Fruit fly (Drosophila melanogaster) whole organism, embryonic: ENCODE measurements around the gene Rassf.
A peak's percentile ranks its signal among the peaks of the same experiment; 100 is the strongest.

Experiments used
- Abd-B ChIP-seq: fragments of 200-800 bp; sonication (Bioruptor generic); optimal IDR thresholded peaks from 2 replicates; lab custom pipeline; 2018; ENCODE audit warnings: missing biosample characterization, mild to moderate bottlenecking, missing genetic modification characterization, moderate library complexity
- Asciz ChIP-seq: fragments of 200-800 bp; sonication (Bioruptor generic); optimal IDR thresholded peaks from 2 replicates; lab custom pipeline; 2017; ENCODE audit warnings: missing biosample characterization, mild to moderate bottlenecking, missing genetic modification characterization, missing genetic modification reagents
- Atf3 ChIP-seq: fragments of 200-800 bp; sonication (Bioruptor generic); optimal IDR thresholded peaks from 3 replicates; lab custom pipeline; 2016; ENCODE audit warnings: missing biosample characterization, missing genetic modification characterization
- CG10321 ChIP-seq: fragments of 200-800 bp; sonication (Bioruptor generic); IDR thresholded peaks from 2 replicates; pipeline ENCODE4 v1.3.6; 2022; ENCODE audit warnings: missing biosample characterization, missing genetic modification characterization
- CG12071 ChIP-seq: fragments of 200-800 bp; sonication (Bioruptor generic); optimal IDR thresholded peaks from 3 replicates; lab custom pipeline; 2018; ENCODE audit warnings: missing biosample characterization, mild to moderate bottlenecking, missing genetic modification characterization
- CG12942 ChIP-seq: fragments of 200-800 bp; sonication (Bioruptor generic); optimal IDR thresholded peaks from 3 replicates; lab custom pipeline; 2016; ENCODE audit warnings: missing biosample characterization, missing genetic modification characterization
- CG17361 ChIP-seq: fragments of 200-800 bp; sonication (Bioruptor generic); IDR thresholded peaks from 3 replicates; pipeline ENCODE4 v1.3.6; 2022; ENCODE audit warnings: missing biosample characterization, missing genetic modification characterization
- CG17912 ChIP-seq: fragments of 200-800 bp; sonication (Bioruptor generic); optimal IDR thresholded peaks from 2 replicates; lab custom pipeline; 2018; ENCODE audit warnings: missing biosample characterization, mild to moderate bottlenecking, missing genetic modification characterization
- CG18619 ChIP-seq: fragments of 200-800 bp; sonication (Bioruptor generic); optimal IDR thresholded peaks from 3 replicates; lab custom pipeline; 2017; ENCODE audit warnings: missing biosample characterization, mild to moderate bottlenecking, missing genetic modification characterization
- CG2202 ChIP-seq: fragments of 200-800 bp; sonication (Bioruptor generic); optimal IDR thresholded peaks from 2 replicates; lab custom pipeline; 2018; ENCODE audit warnings: missing biosample characterization, mild to moderate bottlenecking, missing genetic modification characterization
- CG34376 ChIP-seq: fragments of 200-800 bp; sonication (Bioruptor generic); optimal IDR thresholded peaks from 2 replicates; lab custom pipeline; 2018; ENCODE audit warnings: missing biosample characterization, mild to moderate bottlenecking, missing genetic modification characterization
- CG4730 ChIP-seq: fragments of 200-800 bp; sonication (Bioruptor generic); IDR thresholded peaks from 2 replicates; pipeline ENCODE4 v1.3.6; 2022; ENCODE audit warnings: missing biosample characterization, missing genetic modification characterization
- CG5953 ChIP-seq: fragments of 200-800 bp; sonication (Bioruptor generic); IDR thresholded peaks from 2 replicates; pipeline ENCODE4 v1.3.6; 2022; ENCODE audit warnings: missing biosample characterization, missing genetic modification characterization
- CG8359 ChIP-seq: fragments of 200-800 bp; sonication (Bioruptor generic); optimal IDR thresholded peaks from 2 replicates; lab custom pipeline; 2017; ENCODE audit warnings: missing biosample characterization, mild to moderate bottlenecking, missing genetic modification characterization, borderline replicate concordance
- CG8924 ChIP-seq: fragments of 200-800 bp; optimal IDR thresholded peaks from 3 replicates; lab custom pipeline; 2019; ENCODE audit warnings: missing biosample characterization, mild to moderate bottlenecking, missing genetic modification characterization, moderate library complexity
- CTCF ChIP-seq: fragments of 200-800 bp; sonication (Bioruptor generic); optimal IDR thresholded peaks from 2 replicates; lab custom pipeline; 2017; ENCODE audit warnings: missing biosample characterization, mild to moderate bottlenecking, missing genetic modification characterization, moderate library complexity
- CrebB ChIP-seq: fragments of 200-800 bp; sonication (Bioruptor generic); optimal IDR thresholded peaks from 3 replicates; lab custom pipeline; 2018; ENCODE audit warnings: missing biosample characterization, mild to moderate bottlenecking, missing genetic modification characterization
- Doc3 ChIP-seq: fragments of 200-800 bp; sonication (Bioruptor generic); IDR thresholded peaks from 3 replicates; pipeline ENCODE4 v1.3.6; 2022; ENCODE audit warnings: missing biosample characterization, missing genetic modification characterization; ENCODE audit not compliant: partially characterized antibody
- E2f2 ChIP-seq: fragments of 200-800 bp; sonication (Bioruptor generic); IDR thresholded peaks from 2 replicates; pipeline ENCODE4 v1.3.6; 2022; ENCODE audit warnings: missing biosample characterization, missing genetic modification characterization
- H15 ChIP-seq: fragments of 200-800 bp; sonication (Bioruptor generic); IDR thresholded peaks from 3 replicates; pipeline ENCODE4 v1.3.6; 2022; ENCODE audit warnings: missing biosample characterization, missing genetic modification characterization
- HLH3B ChIP-seq: fragments of 200-800 bp; sonication (Bioruptor generic); IDR thresholded peaks from 2 replicates; pipeline ENCODE4 v1.3.6; 2022; ENCODE audit warnings: missing biosample characterization, missing genetic modification characterization
- HmgZ ChIP-seq: fragments of 200-800 bp; sonication (Bioruptor generic); optimal IDR thresholded peaks from 2 replicates; lab custom pipeline; 2018; ENCODE audit warnings: missing biosample characterization, mild to moderate bottlenecking, missing genetic modification characterization
- NFAT ChIP-seq: fragments of 200-800 bp; sonication (Bioruptor generic); IDR thresholded peaks from 2 replicates; pipeline ENCODE4 v1.3.6; 2022; ENCODE audit warnings: missing biosample characterization, missing genetic modification characterization
- Optix ChIP-seq: fragments of 200-800 bp; sonication (Bioruptor generic); IDR thresholded peaks from 3 replicates; pipeline ENCODE4 v1.3.6; 2022; ENCODE audit warnings: missing biosample characterization, missing genetic modification characterization
- PHDP ChIP-seq: fragments of 200-800 bp; sonication (Bioruptor generic); optimal IDR thresholded peaks from 3 replicates; lab custom pipeline; 2018; ENCODE audit warnings: missing biosample characterization, mild to moderate bottlenecking, missing genetic modification characterization, moderate library complexity
- Pdp1 ChIP-seq, 2 experiments: fragments of 200-800 bp; sonication (Bioruptor generic); optimal IDR thresholded peaks; 3 replicates each; lab custom pipeline; 2016; ENCODE audit warnings: missing biosample characterization in 2 of 2, missing genetic modification characterization in 2 of 2, mild to moderate bottlenecking in 1 of 2, moderate library complexity in 1 of 2
- Ptx1 ChIP-seq: fragments of 200-800 bp; sonication (Bioruptor generic); IDR thresholded peaks from 2 replicates; pipeline ENCODE4 v1.3.6; 2022; ENCODE audit warnings: missing biosample characterization, missing genetic modification characterization
- Rx ChIP-seq: fragments of 200-800 bp; sonication (Bioruptor generic); IDR thresholded peaks from 2 replicates; pipeline ENCODE4 v1.3.6; 2022; ENCODE audit warnings: missing biosample characterization, missing genetic modification characterization
- Scr ChIP-seq: fragments of 200-800 bp; sonication (Bioruptor generic); IDR thresholded peaks from 2 replicates; pipeline ENCODE4 v1.3.6; 2022; ENCODE audit warnings: missing biosample characterization, missing genetic modification characterization; ENCODE audit not compliant: partially characterized antibody
- Sox100B ChIP-seq: fragments of 200-800 bp; sonication (Bioruptor generic); optimal IDR thresholded peaks from 3 replicates; lab custom pipeline; 2018; ENCODE audit warnings: missing biosample characterization, mild to moderate bottlenecking, missing genetic modification characterization
- Xbp1 ChIP-seq: fragments of 200-800 bp; sonication (Bioruptor generic); optimal IDR thresholded peaks from 3 replicates; lab custom pipeline; 2016; ENCODE audit warnings: missing biosample characterization, mild to moderate bottlenecking, missing genetic modification characterization
- YL-1 ChIP-seq: fragments of 200-800 bp; sonication (Bioruptor generic); optimal IDR thresholded peaks from 3 replicates; lab custom pipeline; 2017; ENCODE audit warnings: missing biosample characterization, mild to moderate bottlenecking, missing genetic modification characterization
- bcd ChIP-seq: fragments of 200-800 bp; sonication (Bioruptor generic); optimal IDR thresholded peaks from 2 replicates; lab custom pipeline; 2017; ENCODE audit warnings: missing biosample characterization, mild to moderate bottlenecking, missing genetic modification characterization
- crol ChIP-seq: fragments of 200-800 bp; sonication (Bioruptor generic); IDR thresholded peaks from 2 replicates; pipeline ENCODE4 v1.3.6; 2022; ENCODE audit warnings: missing biosample characterization, missing genetic modification characterization
- dmrt11E ChIP-seq: fragments of 200-800 bp; sonication (Bioruptor generic); optimal IDR thresholded peaks from 3 replicates; lab custom pipeline; 2018; ENCODE audit warnings: missing biosample characterization, mild to moderate bottlenecking, missing genetic modification characterization, moderate library complexity
- exex ChIP-seq: fragments of 200-800 bp; sonication (Bioruptor generic); optimal IDR thresholded peaks from 4 replicates; lab custom pipeline; 2018; ENCODE audit warnings: missing biosample characterization, mild to moderate bottlenecking, missing genetic modification characterization, moderate library complexity
- gcm2 ChIP-seq: fragments of 200-800 bp; sonication (Bioruptor generic); optimal IDR thresholded peaks from 2 replicates; lab custom pipeline; 2016; ENCODE audit warnings: missing biosample characterization, missing genetic modification characterization
- hbn ChIP-seq: fragments of 200-800 bp; sonication (Bioruptor generic); IDR thresholded peaks from 2 replicates; pipeline ENCODE4 v1.3.6; 2022; ENCODE audit warnings: missing biosample characterization, missing genetic modification characterization; ENCODE audit not compliant: partially characterized antibody
- hth ChIP-seq: fragments of >200 bp; optimal IDR thresholded peaks from 2 replicates; lab custom pipeline; 2017; ENCODE audit warnings: inconsistent platforms
- lmd ChIP-seq: fragments of 200-800 bp; sonication (Bioruptor generic); IDR thresholded peaks from 2 replicates; pipeline ENCODE4 v1.3.6; 2022; ENCODE audit warnings: missing biosample characterization, missing genetic modification characterization
- nmo ChIP-seq: fragments of 200-800 bp; sonication (Bioruptor generic); optimal IDR thresholded peaks from 2 replicates; lab custom pipeline; 2018; ENCODE audit warnings: missing biosample characterization, mild to moderate bottlenecking, missing genetic modification characterization, moderate library complexity
- pnt ChIP-seq: fragments of 200-800 bp; sonication (Bioruptor generic); optimal IDR thresholded peaks from 3 replicates; lab custom pipeline; 2016; ENCODE audit warnings: missing biosample characterization, missing genetic modification characterization
- pzg ChIP-seq: fragments of 200-800 bp; sonication (Bioruptor generic); optimal IDR thresholded peaks from 3 replicates; lab custom pipeline; 2018; ENCODE audit warnings: missing biosample characterization, mild to moderate bottlenecking, missing genetic modification characterization, moderate library complexity
- run ChIP-seq: fragments of 200-800 bp; sonication (Bioruptor generic); optimal IDR thresholded peaks from 3 replicates; lab custom pipeline; 2018; ENCODE audit warnings: missing biosample characterization, mild to moderate bottlenecking, missing genetic modification characterization
- so ChIP-seq: fragments of 200-800 bp; sonication (Bioruptor generic); IDR thresholded peaks from 3 replicates; pipeline ENCODE4 v1.3.6; 2022; ENCODE audit warnings: missing biosample characterization, missing genetic modification characterization
- twi ChIP-seq: fragments of 200-800 bp; optimal IDR thresholded peaks from 2 replicates; lab custom pipeline; 2019; ENCODE audit warnings: missing biosample characterization, mild to moderate bottlenecking, missing genetic modification characterization, moderate library complexity
- vnd ChIP-seq: fragments of 200-800 bp; sonication (Bioruptor generic); IDR thresholded peaks from 3 replicates; pipeline ENCODE4 v1.3.6; 2022; ENCODE audit warnings: missing biosample characterization, missing genetic modification characterization; ENCODE audit not compliant: partially characterized antibody
- wek ChIP-seq: fragments of 200-800 bp; sonication (Bioruptor generic); optimal IDR thresholded peaks from 3 replicates; lab custom pipeline; 2018; ENCODE audit warnings: missing biosample characterization, mild to moderate bottlenecking, missing genetic modification characterization, moderate library complexity
- z ChIP-seq: fragments of 200-800 bp; sonication (Bioruptor generic); IDR thresholded peaks from 3 replicates; pipeline ENCODE4 v1.3.6; 2022; ENCODE audit warnings: missing biosample characterization, missing genetic modification characterization
- zfh1 ChIP-seq: fragments of 200-800 bp; sonication (Bioruptor generic); IDR thresholded peaks from 3 replicates; pipeline ENCODE4 v1.3.6; 2022; ENCODE audit warnings: missing biosample characterization, missing genetic modification characterization

Rassf gene

dm6 chr3R:23126241-23127022, 8.7 kb upstream of the Rassf start, which contains the start of gene CG31365 (continued):
- TF ChIP-seq Abd-B (GFP tag; lab: Kevin White, UChicago): no peak
- TF ChIP-seq exex: no peak
- TF ChIP-seq Pdp1 (GFP tag; optimal IDR thresholded peaks at IDR 0.05; lab: Kevin White, UChicago): peak in 1 of 2 experiments; percentile 11
- TF ChIP-seq wek (GFP tag; lab: Kevin White, UChicago): no peak
- TF ChIP-seq CG18619 (GFP tag; lab: Kevin White, UChicago): no peak
- peak; percentile 28; the same call in 1 of the 2 replicates for TF ChIP-seq Scr
- no peak for TF ChIP-seq CG34376
- no peak for TF ChIP-seq Sox100B (GFP tag; lab: Kevin White, UChicago)
- TF ChIP-seq dmrt11E (tag; lab: Kevin White, UChicago): no peak
- peak; percentile 31 for TF ChIP-seq HmgZ (tag; lab: Kevin White, UChicago)
- TF ChIP-seq bcd (GFP tag; lab: Kevin White, UChicago): no peak
- 0 out of 3 replicates have a peak, but pooled peaks have one; percentile 4 for TF ChIP-seq zfh1 (GFP tag; lab: Robert Waterston, UW)
- TF ChIP-seq Atf3: no peak
- no peak for TF ChIP-seq HLH3B (GFP tag; lab: Robert Waterston, UW)
- peak; percentile 3 for TF ChIP-seq CTCF (GFP tag; lab: Kevin White, UChicago)
- no peak for TF ChIP-seq vnd
- no peak for TF ChIP-seq CG5953 (GFP tag; lab: Robert Waterston, UW)
- no peak for TF ChIP-seq NFAT
- TF ChIP-seq Rx (GFP tag; lab: Robert Waterston, UW): no peak
- no peak for TF ChIP-seq hth (lab: Kevin White, UChicago)
- TF ChIP-seq hbn: peak; percentile 41
- no peak for TF ChIP-seq CG12071
- no peak for TF ChIP-seq z
- TF ChIP-seq CG8359 (GFP tag; lab: Kevin White, UChicago): no peak
- TF ChIP-seq gcm2 (GFP tag; lab: Kevin White, UChicago): no peak
- peak; percentile 46 for TF ChIP-seq E2f2
- no peak for TF ChIP-seq CG2202 (tag; lab: Kevin White, UChicago)
- no peak for TF ChIP-seq run (tag; lab: Kevin White, UChicago)
- no peak for TF ChIP-seq lmd (GFP tag; lab: Robert Waterston, UW)
- TF ChIP-seq CrebB (tag; lab: Kevin White, UChicago): no peak
- TF ChIP-seq Xbp1 (GFP tag; lab: Kevin White, UChicago): no peak
- peak; percentile 30 for TF ChIP-seq pzg (GFP tag; lab: Kevin White, UChicago)
- TF ChIP-seq PHDP (tag; lab: Kevin White, UChicago): peak; percentile 1
- TF ChIP-seq twi (tag; lab: Kevin White, UChicago): no peak
- TF ChIP-seq crol: no peak
- no peak for TF ChIP-seq pnt (GFP tag; lab: Kevin White, UChicago)
- no peak for TF ChIP-seq so (GFP tag; lab: Robert Waterston, UW)
- peak; percentile 75 for TF ChIP-seq YL-1
- no peak for TF ChIP-seq CG17912 (GFP tag; lab: Kevin White, UChicago)
- TF ChIP-seq Optix (GFP tag; lab: Robert Waterston, UW): no peak
- no peak for TF ChIP-seq Doc3 (GFP tag; lab: Robert Waterston, UW)
- no peak for TF ChIP-seq H15 (GFP tag; lab: Robert Waterston, UW)
- no peak for TF ChIP-seq Asciz (GFP tag; lab: Kevin White, UChicago)
- TF ChIP-seq CG8924: peak; percentile 13
- TF ChIP-seq CG10321 (GFP tag; lab: Robert Waterston, UW): peak; percentile 11; the same call in 1 of the 2 replicates
- no peak for TF ChIP-seq CG12942
- no peak for TF ChIP-seq CG17361 (GFP tag; lab: Robert Waterston, UW)
- no peak for TF ChIP-seq Ptx1 (GFP tag; lab: Robert Waterston, UW)
- TF ChIP-seq CG4730 (GFP tag; lab: Robert Waterston, UW): no peak
- TF ChIP-seq nmo (GFP tag; lab: Kevin White, UChicago): peak; percentile 8
